Worm (Caenorhabditis elegans) whole organism, L2 larva: ENCODE results near the gene F41E6.17.

Experiments used
- C34F6.9 ChIP-seq: fragments of 150-350 bp; optimal IDR thresholded peaks from 2 replicates; lab custom pipeline; 2014; ENCODE audit warnings: missing biosample characterization, missing genetic modification characterization
- F13H6.1 ChIP-seq: sonication (generic microtip); optimal IDR thresholded peaks from 2 replicates; lab custom pipeline; 2016; ENCODE audit warnings: missing genetic modification characterization, missing compliant biosample characterization
- blmp-1 ChIP-seq: sonication (generic microtip); optimal IDR thresholded peaks from 2 replicates; lab custom pipeline; 2017; ENCODE audit warnings: missing genetic modification characterization, mild to moderate bottlenecking, missing compliant biosample characterization, antibody characterized with exemption, moderate library complexity; ENCODE audit not compliant: insufficient read depth
- ceh-16 ChIP-seq: fragments of 150-350 bp; optimal IDR thresholded peaks from 2 replicates; lab custom pipeline; 2014; ENCODE audit warnings: missing biosample characterization, missing genetic modification characterization
- ceh-82 ChIP-seq: fragments of 150-350 bp; optimal IDR thresholded peaks from 2 replicates; lab custom pipeline; 2014; ENCODE audit warnings: missing biosample characterization, missing genetic modification characterization
- crh-2 ChIP-seq: sonication (generic microtip); optimal IDR thresholded peaks from 2 replicates; lab custom pipeline; 2017; ENCODE audit warnings: missing biosample characterization, missing genetic modification characterization
- elt-1 ChIP-seq: fragments of 150-350 bp; optimal IDR thresholded peaks from 2 replicates; lab custom pipeline; 2014; ENCODE audit warnings: missing biosample characterization, missing genetic modification characterization
- fos-1 ChIP-seq: fragments of 150-350 bp; optimal IDR thresholded peaks from 2 replicates; lab custom pipeline; 2014; ENCODE audit warnings: missing biosample characterization, missing genetic modification characterization
- lin-13 ChIP-seq: fragments of 150-350 bp; optimal IDR thresholded peaks from 2 replicates; lab custom pipeline; 2014; ENCODE audit warnings: missing biosample characterization, missing genetic modification reagents, missing genetic modification characterization
- lsy-2 ChIP-seq, 2 experiments: fragments of 150-350 bp in 1 of 2; sonication (generic microtip) in 1 of 2; optimal IDR thresholded peaks; 2 replicates each; lab custom pipeline; 2014 to 2017; ENCODE audit warnings: missing biosample characterization in 2 of 2, missing genetic modification characterization in 2 of 2
- mbf-1 ChIP-seq: sonication (generic microtip); optimal IDR thresholded peaks from 2 replicates; lab custom pipeline; 2017; ENCODE audit warnings: missing biosample characterization, missing genetic modification characterization
- nhr-11 ChIP-seq: fragments of 150-350 bp; optimal IDR thresholded peaks from 2 replicates; lab custom pipeline; 2014; ENCODE audit warnings: missing biosample characterization, missing genetic modification characterization
- nhr-129 ChIP-seq: fragments of 150-350 bp; optimal IDR thresholded peaks from 2 replicates; lab custom pipeline; 2014; ENCODE audit warnings: missing biosample characterization, missing genetic modification characterization
- nhr-21 ChIP-seq: fragments of 150-350 bp; optimal IDR thresholded peaks from 2 replicates; lab custom pipeline; 2014; ENCODE audit warnings: missing biosample characterization, missing genetic modification characterization
- nhr-23 ChIP-seq: fragments of 150-350 bp; optimal IDR thresholded peaks from 2 replicates; lab custom pipeline; 2014; ENCODE audit warnings: missing biosample characterization, missing genetic modification reagents, missing genetic modification characterization
- nhr-237 ChIP-seq: fragments of 150-350 bp; optimal IDR thresholded peaks from 2 replicates; lab custom pipeline; 2014; ENCODE audit warnings: missing biosample characterization, missing genetic modification characterization
- nhr-25 ChIP-seq: fragments of 150-350 bp; sonication (generic microtip); optimal IDR thresholded peaks from 3 replicates; lab custom pipeline; 2014; ENCODE audit warnings: missing biosample characterization, missing genetic modification characterization
- nhr-6 ChIP-seq: fragments of 150-350 bp; optimal IDR thresholded peaks from 2 replicates; lab custom pipeline; 2014; ENCODE audit warnings: missing biosample characterization, missing genetic modification characterization
- nhr-77 ChIP-seq: fragments of 150-350 bp; optimal IDR thresholded peaks from 2 replicates; lab custom pipeline; 2014; ENCODE audit warnings: missing biosample characterization, missing genetic modification characterization
- sem-4 ChIP-seq: fragments of 150-350 bp; optimal IDR thresholded peaks from 2 replicates; lab custom pipeline; 2014; ENCODE audit warnings: missing biosample characterization, missing genetic modification reagents, missing genetic modification characterization
- sma-9 ChIP-seq, 2 experiments: fragments of 150-350 bp in 1 of 2; sonication (generic microtip) in 1 of 2; optimal IDR thresholded peaks; 2 replicates each; lab custom pipeline; 2014 to 2016; ENCODE audit warnings: missing genetic modification characterization in 2 of 2, mild to moderate bottlenecking in 1 of 2, missing biosample characterization in 1 of 2, missing compliant biosample characterization in 1 of 2, missing genetic modification reagents in 1 of 2, moderate library complexity in 1 of 2
- snpc-4 ChIP-seq: fragments of 150-350 bp; optimal IDR thresholded peaks from 2 replicates; lab custom pipeline; 2014; ENCODE audit warnings: missing biosample characterization, missing genetic modification characterization
- unc-62 ChIP-seq: fragments of 150-350 bp; optimal IDR thresholded peaks from 2 replicates; lab custom pipeline; 2014; ENCODE audit warnings: missing biosample characterization, missing genetic modification reagents, missing genetic modification characterization
- ztf-11 ChIP-seq: sonication (generic microtip); optimal IDR thresholded peaks from 2 replicates; lab custom pipeline; 2017; ENCODE audit warnings: missing biosample characterization, missing genetic modification characterization
- ztf-4 ChIP-seq: fragments of 150-350 bp; optimal IDR thresholded peaks from 2 replicates; lab custom pipeline; 2014; ENCODE audit warnings: missing biosample characterization, missing genetic modification characterization

The F41E6.17 gene

DNA sequence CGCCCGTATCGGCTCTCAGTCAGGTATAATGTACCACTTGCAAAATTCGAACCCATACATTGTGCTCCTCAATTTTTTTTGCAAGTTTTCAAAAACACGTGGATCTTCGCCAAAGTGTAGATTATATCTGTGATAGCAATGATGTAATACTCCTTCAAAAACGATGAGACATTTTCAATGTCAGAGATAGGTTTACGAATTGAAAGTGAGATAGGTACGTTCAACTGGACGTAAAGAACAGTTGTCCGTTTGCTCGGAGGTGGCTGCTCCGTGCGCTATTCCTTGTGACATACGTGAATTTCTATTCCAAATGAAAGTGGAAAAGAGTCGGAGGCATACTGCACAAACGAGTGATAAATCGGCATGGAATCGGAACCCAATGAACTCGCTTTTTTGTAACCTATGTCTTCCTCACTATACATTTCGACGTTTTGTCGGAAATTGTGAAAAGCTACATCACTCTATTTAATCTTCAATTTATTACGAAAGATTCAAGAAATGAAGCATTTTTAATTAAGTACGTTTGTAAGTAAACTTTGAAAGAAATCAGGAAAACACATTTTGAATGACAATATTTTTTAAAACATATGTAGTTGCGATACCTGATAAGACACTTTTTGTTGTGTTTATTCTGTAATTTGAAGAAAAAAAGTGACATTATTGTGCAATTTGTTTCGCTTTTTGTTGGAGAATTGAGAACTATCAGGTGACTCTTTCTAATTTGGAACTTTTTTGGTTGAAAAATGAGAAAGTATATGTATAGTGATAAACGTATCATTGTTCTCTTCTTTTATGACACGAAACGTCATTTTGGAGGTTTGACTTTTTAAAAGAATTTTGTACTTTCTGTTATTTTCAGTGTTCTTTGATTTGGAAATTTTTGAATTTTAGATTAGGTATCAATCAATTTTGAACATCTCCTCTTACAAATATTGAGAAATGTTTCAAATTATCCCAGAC is 30.8 kb downstream of the F41E6.17 start:
- peak; percentile 28 for TF ChIP-seq fos-1
- peak; percentile 30 for TF ChIP-seq blmp-1 (tag; lab: Kevin White, UChicago)
- TF ChIP-seq nhr-6 (tag; lab: Kevin White, UChicago), result peak; percentile 46
- peak; percentile 74 for TF ChIP-seq sma-9 (GFP tag; optimal IDR thresholded peaks at IDR 0.05; lab: Kevin White, UChicago)
- TF ChIP-seq sma-9 (tag; optimal IDR thresholded peaks at IDR 0.05; lab: Kevin White, UChicago), result no peak
- TF ChIP-seq nhr-129, result peak; percentile 81
- TF ChIP-seq ceh-82 (tag; lab: Kevin White, UChicago), result no peak
- TF ChIP-seq F13H6.1 (tag; lab: Kevin White, UChicago), result peak; percentile 51
- no peak for TF ChIP-seq unc-62 (GFP tag; lab: Kevin White, UChicago)
- no peak for TF ChIP-seq nhr-237 (tag; lab: Kevin White, UChicago)
- TF ChIP-seq snpc-4 (tag; lab: Kevin White, UChicago), result no peak
- no peak for TF ChIP-seq ztf-11 (tag; lab: Kevin White, UChicago)

DNA sequence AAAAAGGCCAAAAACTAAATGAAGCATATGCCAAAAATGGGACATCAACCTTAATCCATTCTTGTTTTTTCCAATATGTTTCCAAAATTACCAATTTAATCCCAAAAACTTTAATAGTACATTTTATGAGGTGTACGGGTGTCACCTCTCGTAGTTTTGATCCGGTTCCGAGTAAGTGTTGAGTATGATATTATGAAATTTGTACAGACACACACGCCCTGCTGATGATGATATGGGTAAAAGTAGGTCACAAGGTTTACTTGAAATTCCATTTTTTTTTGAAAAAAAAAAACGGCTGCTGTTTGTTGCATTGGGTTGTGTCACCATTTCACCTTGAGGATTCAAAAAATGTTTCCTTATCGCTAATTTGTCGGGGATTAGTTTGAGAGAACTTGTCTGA is 34.0 kb downstream of the F41E6.17 start:
- TF ChIP-seq elt-1 (tag; lab: Kevin White, UChicago), result no peak
- no peak for TF ChIP-seq nhr-77
- TF ChIP-seq mbf-1, result no peak
- no peak for TF ChIP-seq blmp-1 (tag; lab: Kevin White, UChicago)
- TF ChIP-seq nhr-25 (tag; lab: Kevin White, UChicago), result peak; percentile 8
- no peak for TF ChIP-seq ztf-4 (tag; lab: Kevin White, UChicago)
- no peak for TF ChIP-seq crh-2 (tag; lab: Kevin White, UChicago)
- no peak for TF ChIP-seq fos-1

DNA sequence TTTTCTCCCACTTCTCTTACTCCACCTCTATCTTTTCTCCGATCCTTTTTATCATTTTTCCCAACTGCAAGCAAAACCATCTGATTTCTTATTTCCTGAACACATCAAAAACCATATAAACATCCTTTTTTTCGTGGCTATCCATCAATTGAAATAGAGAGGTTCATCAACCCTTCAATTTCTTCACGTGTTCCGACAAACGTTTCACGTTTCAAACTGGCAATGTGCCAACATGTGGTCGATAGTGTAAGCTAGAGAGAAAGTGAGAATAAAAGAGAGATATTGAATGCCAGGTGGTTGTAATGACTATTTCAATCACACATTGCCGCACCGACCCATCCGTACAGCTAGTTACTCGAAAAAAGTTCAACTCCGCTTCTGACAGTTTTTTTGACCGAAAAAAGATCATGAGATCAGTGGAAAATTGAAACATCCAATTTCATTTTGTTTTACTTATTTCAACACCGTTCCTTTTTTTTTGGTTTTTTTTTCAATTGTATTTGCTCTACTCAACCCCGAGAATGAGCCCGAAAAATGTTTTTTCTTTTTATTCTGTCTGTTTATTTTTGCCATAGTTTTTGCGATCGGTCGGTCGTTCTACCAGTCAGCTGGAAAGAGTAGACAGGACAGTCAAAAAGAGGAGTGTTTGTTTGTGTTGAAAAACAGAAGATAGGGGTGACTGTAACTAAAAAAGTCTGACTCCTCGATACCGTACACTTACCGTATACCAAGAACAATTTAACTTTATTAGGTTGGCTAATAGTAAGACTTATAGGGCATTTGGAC is 34.9 kb downstream of the F41E6.17 start:
- TF ChIP-seq lsy-2 (tag; optimal IDR thresholded peaks at IDR 0.05; lab: Kevin White, UChicago) (peak in 1 of 2 experiments; percentile 48), F13H6.1 (tag; lab: Kevin White, UChicago) (peak; percentile 81), nhr-129 (peak; percentile 68), nhr-25 (tag; lab: Kevin White, UChicago) (peak; percentile 23), sma-9 (GFP tag; optimal IDR thresholded peaks at IDR 0.05; lab: Kevin White, UChicago) (peak; percentile 93), sma-9 (tag; optimal IDR thresholded peaks at IDR 0.05; lab: Kevin White, UChicago) (no peak), lin-13 (GFP tag; lab: Kevin White, UChicago) (no peak), mbf-1 (no peak), nhr-6 (tag; lab: Kevin White, UChicago) (peak; percentile 50), C34F6.9 (peak; percentile 54), fos-1 (no peak), blmp-1 (tag; lab: Kevin White, UChicago) (peak; percentile 21), sem-4 (tag; lab: Kevin White, UChicago) (peak; percentile 70)

DNA sequence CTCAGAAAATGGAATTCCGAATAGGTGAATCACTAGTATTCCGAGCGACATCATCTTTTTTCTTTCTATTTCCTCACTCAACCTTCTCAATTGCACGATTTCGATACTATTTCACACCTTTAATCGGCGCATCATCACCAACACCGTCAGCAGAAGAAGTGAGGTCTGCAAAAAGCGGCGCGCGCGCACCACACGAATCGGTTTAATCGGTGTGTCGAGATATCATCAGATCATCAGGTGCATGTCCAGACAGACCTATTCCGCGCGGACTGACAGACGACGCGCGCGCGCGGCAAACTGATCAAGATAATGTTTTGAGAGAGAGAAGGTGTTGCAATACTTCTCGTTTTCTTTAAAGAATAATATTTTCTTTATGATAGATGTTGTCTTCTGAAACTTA is 36.6 kb downstream of the F41E6.17 start:
- TF ChIP-seq ceh-16 (tag; lab: Kevin White, UChicago) (peak; percentile 94), nhr-237 (tag; lab: Kevin White, UChicago) (no peak), elt-1 (tag; lab: Kevin White, UChicago) (peak; percentile 75), nhr-129 (no peak), sma-9 (GFP tag; optimal IDR thresholded peaks at IDR 0.05; lab: Kevin White, UChicago) (peak; percentile 68), sma-9 (tag; optimal IDR thresholded peaks at IDR 0.05; lab: Kevin White, UChicago) (no peak), nhr-25 (tag; lab: Kevin White, UChicago) (peak; percentile 27), nhr-21 (tag; lab: Kevin White, UChicago) (peak; percentile 38)

DNA sequence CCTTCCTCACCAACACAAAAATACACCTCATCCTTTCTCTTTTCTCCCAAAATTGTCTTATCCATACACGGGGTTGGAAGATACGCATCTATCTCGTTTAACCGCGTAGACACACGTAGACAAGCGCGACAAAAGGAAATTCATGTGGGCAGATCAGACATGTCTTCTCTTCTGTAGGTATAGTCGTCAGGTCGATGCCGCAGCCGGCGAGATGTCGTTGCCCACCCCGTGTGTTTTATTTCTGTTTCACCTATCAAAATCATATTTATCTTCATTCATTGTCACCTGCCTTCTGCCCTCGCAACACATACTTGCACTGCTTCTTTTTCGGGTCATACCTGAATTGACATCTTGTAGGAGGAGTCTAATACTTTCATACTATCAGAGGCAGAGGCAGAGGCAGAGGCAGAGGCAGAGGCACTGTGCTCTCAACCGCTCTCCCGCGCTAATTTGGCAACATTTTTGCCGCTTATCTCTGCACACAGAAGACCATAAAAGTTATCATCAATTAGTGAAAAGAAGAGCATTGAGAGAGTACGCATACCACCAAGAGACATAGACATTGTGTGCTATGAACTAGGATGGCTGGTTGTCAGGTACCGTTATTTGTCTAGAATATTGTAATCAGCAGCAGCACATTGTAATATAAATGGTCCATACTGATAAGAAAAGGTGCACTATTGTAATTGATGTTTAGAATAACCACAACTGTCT is 37.5 kb downstream of the F41E6.17 start:
- TF ChIP-seq crh-2 (tag; lab: Kevin White, UChicago), result peak; percentile 18
- TF ChIP-seq nhr-25 (tag; lab: Kevin White, UChicago), result peak; percentile 72
- TF ChIP-seq lin-13 (GFP tag; lab: Kevin White, UChicago), result no peak
- peak; percentile 68 for TF ChIP-seq nhr-23 (tag; lab: Kevin White, UChicago)
- peak; percentile 43 for TF ChIP-seq sma-9 (GFP tag; optimal IDR thresholded peaks at IDR 0.05; lab: Kevin White, UChicago)
- no peak for TF ChIP-seq sma-9 (tag; optimal IDR thresholded peaks at IDR 0.05; lab: Kevin White, UChicago)
- TF ChIP-seq nhr-11, result no peak
- TF ChIP-seq nhr-77, result no peak
- peak; percentile 11 for TF ChIP-seq F13H6.1 (tag; lab: Kevin White, UChicago)
- peak; percentile 45 for TF ChIP-seq blmp-1 (tag; lab: Kevin White, UChicago)
- TF ChIP-seq ceh-16 (tag; lab: Kevin White, UChicago), result peak; percentile 82
- TF ChIP-seq nhr-21 (tag; lab: Kevin White, UChicago), result peak; percentile 79
- peak; percentile 53 for TF ChIP-seq fos-1
- TF ChIP-seq, all 48 proteins: peak for 9
